Worm (Caenorhabditis elegans) whole organism, young adult: Measurements from ENCODE around the gene lgc-33.

Source experiments
- Y67H2A.10 ChIP-seq: fragments of 200-800 bp; sonication (Bioruptor generic); conservative IDR thresholded peaks from 2 replicates; pipeline ENCODE4 v1.3.6; 2022; ENCODE audit warnings: missing genetic modification reagents, missing genetic modification characterization, missing compliant biosample characterization
- ZK185.1 ChIP-seq: sonication (generic microtip); optimal IDR thresholded peaks from 2 replicates; lab custom pipeline; 2016; ENCODE audit warnings: mild to moderate bottlenecking, missing genetic modification characterization, missing compliant biosample characterization; ENCODE audit not compliant: poor library complexity, severe bottlenecking
- aptf-2 ChIP-seq: fragments of 200-800 bp; sonication (Bioruptor generic); conservative IDR thresholded peaks from 2 replicates; pipeline ENCODE4 v1.3.6; 2022; ENCODE audit warnings: missing genetic modification reagents, missing genetic modification characterization, missing compliant biosample characterization
- atf-7 ChIP-seq: sonication (generic microtip); optimal IDR thresholded peaks from 2 replicates; lab custom pipeline; 2017; ENCODE audit warnings: mild to moderate bottlenecking, missing genetic modification characterization, missing compliant biosample characterization
- attf-5 ChIP-seq: fragments of 200-800 bp; sonication (Bioruptor generic); optimal IDR thresholded peaks from 2 replicates; lab custom pipeline; 2018; ENCODE audit warnings: mild to moderate bottlenecking, missing genetic modification characterization, missing compliant biosample characterization
- fkh-3 ChIP-seq: sonication (generic microtip); optimal IDR thresholded peaks from 2 replicates; lab custom pipeline; 2016; ENCODE audit warnings: mild to moderate bottlenecking, missing genetic modification characterization, missing compliant biosample characterization
- gei-17 ChIP-seq: fragments of 200-800 bp; sonication (Bioruptor generic); optimal IDR thresholded peaks from 2 replicates; lab custom pipeline; 2018; ENCODE audit warnings: mild to moderate bottlenecking, missing genetic modification characterization, missing compliant biosample characterization
- hlh-12 ChIP-seq: sonication (generic microtip); optimal IDR thresholded peaks from 2 replicates; lab custom pipeline; 2016; ENCODE audit warnings: missing genetic modification characterization, missing compliant biosample characterization
- let-526 ChIP-seq: fragments of 200-800 bp; sonication (Bioruptor generic); IDR thresholded peaks from 2 replicates; pipeline ENCODE4 v1.3.6; 2022; ENCODE audit warnings: missing genetic modification reagents, missing genetic modification characterization, missing compliant biosample characterization
- nfyb-1 ChIP-seq: fragments of 200-800 bp; sonication (Bioruptor generic); IDR thresholded peaks from 2 replicates; pipeline ENCODE4 v1.3.6; 2022; ENCODE audit warnings: missing genetic modification reagents, missing genetic modification characterization, missing compliant biosample characterization
- somi-1 ChIP-seq: fragments of 200-800 bp; sonication (Bioruptor generic); optimal IDR thresholded peaks from 2 replicates; lab custom pipeline; 2018; ENCODE audit warnings: mild to moderate bottlenecking, missing genetic modification characterization, missing compliant biosample characterization
- unc-130 ChIP-seq: sonication (generic microtip); optimal IDR thresholded peaks from 2 replicates; lab custom pipeline; 2016; ENCODE audit warnings: missing genetic modification reagents, missing genetic modification characterization, missing compliant biosample characterization
- unc-62 ChIP-seq: fragments of 150-350 bp; optimal IDR thresholded peaks from 2 replicates; lab custom pipeline; 2014; ENCODE audit warnings: missing biosample characterization, missing genetic modification reagents, missing genetic modification characterization

- TF ChIP-seq aptf-2 (GFP tag; lab: Robert Waterston, UW) (no peak), attf-5 (peak; percentile 22), unc-62 (GFP tag; lab: Kevin White, UChicago) (no peak), Y67H2A.10 (GFP tag; lab: Robert Waterston, UW) (no peak), ZK185.1 (no peak), unc-130 (GFP tag; lab: Kevin White, UChicago) (no peak), nfyb-1 (no peak), gei-17 (GFP tag; lab: Kevin White, UChicago) (no peak), let-526 (GFP tag; lab: Robert Waterston, UW) (no peak), somi-1 (GFP tag; lab: Kevin White, UChicago) (no peak), atf-7 (tag; lab: Kevin White, UChicago) (no peak), fkh-3 (tag; lab: Kevin White, UChicago) (no peak), hlh-12 (peak; percentile 21)
Measured at ce11 chrIV:873174-873788, 28.0 kb downstream of the lgc-33 start.
